Fruit fly (Drosophila melanogaster): Measurements from ENCODE around the gene CG9628.

DNA sequence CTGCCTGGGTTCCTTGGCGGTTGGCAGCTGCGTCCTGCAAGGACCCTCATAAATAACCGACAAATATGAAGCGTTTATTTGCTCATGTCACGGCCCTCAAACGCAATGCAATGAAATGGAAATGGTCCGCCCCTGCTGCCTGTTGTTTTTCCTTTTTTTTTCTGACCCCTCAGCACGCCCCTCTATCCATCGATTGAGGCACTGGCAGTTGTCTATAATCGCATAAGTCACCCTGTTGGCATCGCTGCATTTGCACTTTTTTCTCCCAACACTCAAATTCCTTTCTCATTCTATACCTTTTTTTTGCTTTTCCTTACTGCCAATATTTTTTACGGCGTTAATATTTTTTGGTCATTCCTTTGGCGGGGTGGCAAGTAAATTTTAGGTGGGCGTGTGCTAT lies 30.4 kb upstream of the CG9628 start:
- no peak for TF ChIP-seq CTCF (optimal IDR thresholded peaks at IDR 0.05)
- TF ChIP-seq CG8478 (optimal IDR thresholded peaks at IDR 0.05): no peak
